Worm (Caenorhabditis elegans) whole organism, L4/young adult: ENCODE results near the gene Y113G7A.16.

Experiments used
- W03F9.2 ChIP-seq: fragments of 150-350 bp; optimal IDR thresholded peaks from 2 replicates; lab custom pipeline; 2014; ENCODE audit warnings: missing biosample characterization, missing genetic modification characterization
- dao-5 ChIP-seq: sonication (generic microtip); optimal IDR thresholded peaks from 2 replicates; lab custom pipeline; 2016; ENCODE audit warnings: missing genotype, missing genetic modification characterization, moderate library complexity, missing compliant biosample characterization
- him-1 ChIP-seq: sonication (generic microtip); optimal IDR thresholded peaks from 2 replicates; lab custom pipeline; 2016; ENCODE audit warnings: missing genotype, missing genetic modification reagents, missing genetic modification characterization, missing compliant biosample characterization

- TF ChIP-seq W03F9.2 (tag; lab: Kevin White, UChicago) (no peak), him-1 (tag; lab: Kevin White, UChicago) (no peak), dao-5 (tag; lab: Kevin White, UChicago) (no peak)
These were observed 38.3 kb upstream of the Y113G7A.16 start for ce11 chrV:19999100-19999499.
